Fruit fly (Drosophila melanogaster) whole organism, embryonic: ENCODE results near the gene CG17732.

Source experiments
- Bteb2 ChIP-seq: fragments of 200-800 bp; sonication (Bioruptor generic); optimal IDR thresholded peaks from 2 replicates; lab custom pipeline; 2016; ENCODE audit warnings: missing biosample characterization, missing genetic modification characterization
- CG1024 ChIP-seq: fragments of 200-800 bp; sonication (Bioruptor generic); IDR thresholded peaks from 2 replicates; pipeline ENCODE4 v1.3.6; 2022; ENCODE audit warnings: missing biosample characterization, missing genetic modification characterization
- CG11504 ChIP-seq: fragments of 200-800 bp; sonication (Bioruptor generic); optimal IDR thresholded peaks from 3 replicates; lab custom pipeline; 2019; ENCODE audit warnings: missing biosample characterization, mild to moderate bottlenecking, missing genetic modification characterization, moderate library complexity
- CG12769 ChIP-seq: fragments of 200-800 bp; sonication (Bioruptor generic); optimal IDR thresholded peaks from 2 replicates; lab custom pipeline; 2019; ENCODE audit warnings: missing biosample characterization, mild to moderate bottlenecking, missing genetic modification characterization, moderate library complexity
- CG12942 ChIP-seq: fragments of 200-800 bp; sonication (Bioruptor generic); optimal IDR thresholded peaks from 3 replicates; lab custom pipeline; 2016; ENCODE audit warnings: missing biosample characterization, missing genetic modification characterization
- CG13123 ChIP-seq: fragments of 200-800 bp; sonication (Bioruptor generic); optimal IDR thresholded peaks from 2 replicates; lab custom pipeline; 2016; ENCODE audit warnings: missing biosample characterization, missing genetic modification characterization
- CG14014 ChIP-seq: fragments of 200-800 bp; sonication (Bioruptor generic); IDR thresholded peaks from 2 replicates; pipeline ENCODE4 v1.3.6; 2022; ENCODE audit warnings: missing biosample characterization, missing genetic modification characterization
- CG15601 ChIP-seq: fragments of 200-800 bp; sonication (Bioruptor generic); optimal IDR thresholded peaks from 3 replicates; lab custom pipeline; 2019; ENCODE audit warnings: missing biosample characterization, mild to moderate bottlenecking, missing genetic modification characterization, moderate library complexity
- CG1647 ChIP-seq: fragments of 200-800 bp; sonication (Bioruptor generic); optimal IDR thresholded peaks from 3 replicates; lab custom pipeline; 2016; ENCODE audit warnings: missing biosample characterization, missing genetic modification characterization
- CG16779 ChIP-seq: fragments of 200-800 bp; sonication (Bioruptor generic); IDR thresholded peaks from 2 replicates; pipeline ENCODE4 v1.3.6; 2022; ENCODE audit warnings: missing biosample characterization, missing genetic modification characterization
- CG16813 ChIP-seq: fragments of 200-800 bp; sonication (Bioruptor generic); IDR thresholded peaks from 3 replicates; pipeline ENCODE4 v1.3.6; 2022; ENCODE audit warnings: missing biosample characterization, missing genetic modification characterization; ENCODE audit not compliant: partially characterized antibody
- CG2116 ChIP-seq: fragments of 200-800 bp; sonication (Bioruptor generic); optimal IDR thresholded peaks from 3 replicates; lab custom pipeline; 2018; ENCODE audit warnings: missing biosample characterization, mild to moderate bottlenecking, missing genetic modification characterization
- CG32532 ChIP-seq: fragments of 200-800 bp; sonication (Bioruptor generic); IDR thresholded peaks from 2 replicates; pipeline ENCODE4 v1.3.6; 2022; ENCODE audit warnings: missing biosample characterization, missing genetic modification characterization
- CG32767 ChIP-seq: fragments of 200-800 bp; sonication (Bioruptor generic); IDR thresholded peaks from 2 replicates; pipeline ENCODE4 v1.3.6; 2022; ENCODE audit warnings: missing biosample characterization, missing genetic modification characterization
- CG3281 ChIP-seq: fragments of 200-800 bp; sonication (Bioruptor generic); optimal IDR thresholded peaks from 3 replicates; lab custom pipeline; 2017; ENCODE audit warnings: missing biosample characterization, mild to moderate bottlenecking, missing genetic modification characterization
- CG33557 ChIP-seq: fragments of 200-800 bp; sonication (Bioruptor generic); optimal IDR thresholded peaks from 2 replicates; lab custom pipeline; 2019; ENCODE audit warnings: missing biosample characterization, mild to moderate bottlenecking, missing genetic modification characterization, moderate library complexity
- CG6175 ChIP-seq: fragments of 200-800 bp; sonication (Bioruptor generic); IDR thresholded peaks from 3 replicates; pipeline ENCODE4 v1.3.6; 2022; ENCODE audit warnings: missing biosample characterization, missing genetic modification characterization
- CG6254 ChIP-seq: fragments of 200-800 bp; sonication (Bioruptor generic); optimal IDR thresholded peaks from 3 replicates; lab custom pipeline; 2017; ENCODE audit warnings: mild to moderate bottlenecking, missing biosample characterization, missing genetic modification reagents, missing genetic modification characterization
- CG7963 ChIP-seq: fragments of 200-800 bp; sonication (Bioruptor generic); IDR thresholded peaks from 3 replicates; pipeline ENCODE4 v1.3.6; 2022; ENCODE audit warnings: missing biosample characterization, missing genetic modification characterization; ENCODE audit not compliant: partially characterized antibody
- Dad ChIP-seq: fragments of 200-800 bp; sonication (Bioruptor generic); optimal IDR thresholded peaks from 3 replicates; lab custom pipeline; 2016; ENCODE audit warnings: missing biosample characterization, missing genetic modification characterization
- HLHmδ ChIP-seq: fragments of 200-800 bp; sonication (Bioruptor generic); optimal IDR thresholded peaks from 2 replicates; lab custom pipeline; 2018; ENCODE audit warnings: missing biosample characterization, mild to moderate bottlenecking, missing genetic modification characterization, moderate library complexity
- Mad ChIP-seq: fragments of 200-800 bp; sonication (Bioruptor generic); optimal IDR thresholded peaks from 2 replicates; lab custom pipeline; 2016; ENCODE audit warnings: missing biosample characterization, missing genetic modification characterization
- Oaz ChIP-seq: fragments of 200-800 bp; sonication (Bioruptor generic); IDR thresholded peaks from 2 replicates; pipeline ENCODE4 v1.3.6; 2022; ENCODE audit warnings: missing biosample characterization, missing genetic modification characterization
- Scr ChIP-seq: fragments of 200-800 bp; sonication (Bioruptor generic); IDR thresholded peaks from 2 replicates; pipeline ENCODE4 v1.3.6; 2022; ENCODE audit warnings: missing biosample characterization, missing genetic modification characterization; ENCODE audit not compliant: partially characterized antibody
- Sox100B ChIP-seq: fragments of 200-800 bp; sonication (Bioruptor generic); optimal IDR thresholded peaks from 3 replicates; lab custom pipeline; 2018; ENCODE audit warnings: missing biosample characterization, mild to moderate bottlenecking, missing genetic modification characterization
- Trl ChIP-seq, 3 experiments: fragments of >200 bp in 2 of 3; fragments of 200-800 bp in 1 of 3; sonication (Bioruptor generic) in 1 of 3; optimal IDR thresholded peaks; 2 replicates in 1 of 3; 3 replicates in 2 of 3; lab custom pipeline; 2016 to 2017; ENCODE audit warnings: missing biosample characterization in 1 of 3, missing genetic modification characterization in 1 of 3
- abd-A ChIP-seq: fragments of 200-800 bp; sonication (Bioruptor generic); optimal IDR thresholded peaks from 3 replicates; lab custom pipeline; 2019; ENCODE audit warnings: missing biosample characterization, mild to moderate bottlenecking, missing genetic modification characterization, moderate library complexity
- aop ChIP-seq: fragments of 200-800 bp; sonication (Bioruptor generic); IDR thresholded peaks from 2 replicates; pipeline ENCODE4 v1.3.6; 2022; ENCODE audit warnings: missing biosample characterization, missing genetic modification characterization
- bbx ChIP-seq: fragments of 200-800 bp; sonication (Bioruptor generic); IDR thresholded peaks from 2 replicates; pipeline ENCODE4 v1.3.6; 2022; ENCODE audit warnings: missing biosample characterization, missing genetic modification characterization; ENCODE audit not compliant: partially characterized antibody
- bcd ChIP-seq: fragments of 200-800 bp; sonication (Bioruptor generic); optimal IDR thresholded peaks from 2 replicates; lab custom pipeline; 2017; ENCODE audit warnings: missing biosample characterization, mild to moderate bottlenecking, missing genetic modification characterization
- cad ChIP-seq: fragments of >200 bp; optimal IDR thresholded peaks from 2 replicates; lab custom pipeline; 2017; ENCODE audit warnings: missing biosample characterization, missing genetic modification characterization
- chif ChIP-seq, 2 experiments: fragments of 200-800 bp; sonication (Bioruptor generic); optimal IDR thresholded peaks; 3 replicates each; lab custom pipeline; 2016; ENCODE audit warnings: missing biosample characterization in 2 of 2, missing genetic modification characterization in 2 of 2
- chn ChIP-seq: fragments of 200-800 bp; sonication (Bioruptor generic); optimal IDR thresholded peaks from 2 replicates; lab custom pipeline; 2016; ENCODE audit warnings: missing biosample characterization, missing genetic modification characterization
- corto ChIP-seq: fragments of 200-800 bp; sonication (Bioruptor generic); optimal IDR thresholded peaks from 2 replicates; lab custom pipeline; 2016; ENCODE audit warnings: missing biosample characterization, mild to moderate bottlenecking, missing genetic modification characterization, moderate library complexity
- emc ChIP-seq: fragments of 200-800 bp; sonication (Bioruptor generic); optimal IDR thresholded peaks from 2 replicates; lab custom pipeline; 2016; ENCODE audit warnings: missing biosample characterization, missing genetic modification characterization
- en ChIP-seq: fragments of 200-800 bp; sonication (Bioruptor generic); optimal IDR thresholded peaks from 2 replicates; lab custom pipeline; 2016; ENCODE audit warnings: missing biosample characterization, missing genetic modification characterization
- eve ChIP-seq, 2 experiments: fragments of >200 bp; optimal IDR thresholded peaks; 2 replicates each; lab custom pipeline; 2017; ENCODE audit warnings: missing biosample characterization in 2 of 2, missing genetic modification characterization in 2 of 2
- gsb-n ChIP-seq: fragments of 200-800 bp; sonication (Bioruptor generic); optimal IDR thresholded peaks from 3 replicates; lab custom pipeline; 2018; ENCODE audit warnings: missing biosample characterization, mild to moderate bottlenecking, missing genetic modification characterization
- lola ChIP-seq, 3 experiments: fragments of >200 bp in 2 of 3; fragments of 200-800 bp in 1 of 3; sonication (Bioruptor generic) in 1 of 3; optimal IDR thresholded peaks; 2 replicates each; lab custom pipeline; 2017 to 2019; ENCODE audit warnings: missing biosample characterization in 3 of 3, missing genetic modification characterization in 3 of 3, mild to moderate bottlenecking in 1 of 3, moderate library complexity in 1 of 3
- p53 ChIP-seq: fragments of 200-800 bp; sonication (Bioruptor generic); optimal IDR thresholded peaks from 2 replicates; lab custom pipeline; 2016; ENCODE audit warnings: missing biosample characterization, missing genetic modification characterization
- pfk ChIP-seq: fragments of 200-800 bp; sonication (Bioruptor generic); optimal IDR thresholded peaks from 2 replicates; lab custom pipeline; 2018; ENCODE audit warnings: missing biosample characterization, mild to moderate bottlenecking, missing genetic modification characterization, moderate library complexity
- row ChIP-seq: fragments of 200-800 bp; sonication (Bioruptor generic); IDR thresholded peaks from 3 replicates; pipeline ENCODE4 v1.3.6; 2022; ENCODE audit warnings: missing biosample characterization, missing genetic modification characterization
- sd ChIP-seq: fragments of 200-800 bp; sonication (Bioruptor generic); optimal IDR thresholded peaks from 3 replicates; lab custom pipeline; 2018; ENCODE audit warnings: missing biosample characterization, mild to moderate bottlenecking, missing genetic modification characterization, moderate library complexity
- seq ChIP-seq: fragments of 200-800 bp; sonication (Bioruptor generic); IDR thresholded peaks from 2 replicates; pipeline ENCODE4 v1.3.6; 2022; ENCODE audit warnings: missing biosample characterization, missing genetic modification characterization
- sqz ChIP-seq: fragments of 200-800 bp; sonication (Bioruptor generic); optimal IDR thresholded peaks from 3 replicates; lab custom pipeline; 2018; ENCODE audit warnings: missing biosample characterization, mild to moderate bottlenecking, missing genetic modification characterization
- tap ChIP-seq: fragments of 200-800 bp; optimal IDR thresholded peaks from 3 replicates; lab custom pipeline; 2019; ENCODE audit warnings: missing biosample characterization, mild to moderate bottlenecking, missing genetic modification characterization, moderate library complexity
- unpg ChIP-seq: fragments of 200-800 bp; sonication (Bioruptor generic); optimal IDR thresholded peaks from 3 replicates; lab custom pipeline; 2018; ENCODE audit warnings: missing biosample characterization, mild to moderate bottlenecking, missing genetic modification characterization, moderate library complexity
- zf30C ChIP-seq: fragments of 200-800 bp; sonication (Bioruptor generic); optimal IDR thresholded peaks from 3 replicates; lab custom pipeline; 2018; ENCODE audit warnings: missing biosample characterization, mild to moderate bottlenecking, missing genetic modification characterization

The CG17732 gene

dm6 chr3L:20002482-20003234, 21.2 kb downstream of the CG17732 start, which contains the start of gene CG7668 (continued):
- no peak for TF ChIP-seq aop (GFP tag; lab: Robert Waterston, UW)
- TF ChIP-seq CG6175 (GFP tag; lab: Robert Waterston, UW) = peak; percentile 62; the same call in 2 of the 3 replicates
- TF ChIP-seq CG16779 = peak; percentile 92
- TF ChIP-seq emc (GFP tag; lab: Kevin White, UChicago) = peak; percentile 68
- peak; percentile 78 for TF ChIP-seq sqz (GFP tag; lab: Kevin White, UChicago)
- peak; percentile 89 for TF ChIP-seq seq (GFP tag; lab: Robert Waterston, UW)
- peak; percentile 81 for TF ChIP-seq CG13123 (GFP tag; lab: Kevin White, UChicago)
- peak; percentile 85 for TF ChIP-seq CG15601 (tag; lab: Kevin White, UChicago)
- TF ChIP-seq Sox100B (GFP tag; lab: Kevin White, UChicago) = peak; percentile 83
- peak in 1 of 3 experiments; percentile 88 for TF ChIP-seq lola (GFP tag; optimal IDR thresholded peaks at IDR 0.05; lab: Kevin White, UChicago)
- TF ChIP-seq HLHmδ (GFP tag; lab: Kevin White, UChicago) = no peak
- TF ChIP-seq chif (GFP tag; optimal IDR thresholded peaks at IDR 0.05; lab: Kevin White, UChicago) = peak; percentile 71 to 91
- TF ChIP-seq corto = peak; percentile 52
- peak; percentile 91 for TF ChIP-seq CG11504 (tag; lab: Kevin White, UChicago)
- TF ChIP-seq Scr (GFP tag; lab: Robert Waterston, UW) = peak; percentile 9; the same call in 1 of the 2 replicates
- no peak for TF ChIP-seq cad (GFP tag; lab: Kevin White, UChicago)
- peak in 1 of 2 experiments; percentile 69 for TF ChIP-seq eve (GFP tag; optimal IDR thresholded peaks at IDR 0.05; lab: Kevin White, UChicago)
- peak; percentile 92 for TF ChIP-seq CG33557 (GFP tag; lab: Kevin White, UChicago)
- TF ChIP-seq zf30C (GFP tag; lab: Kevin White, UChicago) = peak; percentile 88
- peak; percentile 68 for TF ChIP-seq CG2116 (GFP tag; lab: Kevin White, UChicago)
- peak; percentile 86 for TF ChIP-seq CG12942
- peak; percentile 78 for TF ChIP-seq Mad (GFP tag; lab: Kevin White, UChicago)
- TF ChIP-seq CG32532 = peak; percentile 94
- TF ChIP-seq abd-A (tag; lab: Kevin White, UChicago) = peak; percentile 76
- peak; percentile 94 for TF ChIP-seq row
- TF ChIP-seq CG3281 = peak; percentile 91
- 0 out of 3 replicates have a peak, but pooled peaks have one; percentile 6 for TF ChIP-seq CG16813 (GFP tag; lab: Robert Waterston, UW)
- peak; percentile 90 for TF ChIP-seq CG14014 (GFP tag; lab: Robert Waterston, UW)
- peak; percentile 87 for TF ChIP-seq CG1024 (GFP tag; lab: Robert Waterston, UW)
- peak in 1 of 2 experiments; percentile 16 for TF ChIP-seq Trl (optimal IDR thresholded peaks at IDR 0.05; lab: Kevin White, UChicago)
- peak; percentile 85 for TF ChIP-seq Trl (GFP tag; optimal IDR thresholded peaks at IDR 0.05; lab: Kevin White, UChicago)
- peak; percentile 74 for TF ChIP-seq Dad (GFP tag; lab: Kevin White, UChicago)
- TF ChIP-seq chn (GFP tag; lab: Kevin White, UChicago) = peak; percentile 90
- peak; percentile 23 for TF ChIP-seq CG1647 (GFP tag; lab: Kevin White, UChicago)
- TF ChIP-seq CG32767 (GFP tag; lab: Robert Waterston, UW) = peak; percentile 86
- TF ChIP-seq tap (tag; lab: Kevin White, UChicago) = peak; percentile 91
- peak; percentile 91 for TF ChIP-seq Bteb2 (GFP tag; lab: Kevin White, UChicago)
- TF ChIP-seq bbx = no peak
- TF ChIP-seq sd (tag; lab: Kevin White, UChicago) = peak; percentile 64
- peak; percentile 74 for TF ChIP-seq p53 (GFP tag; lab: Kevin White, UChicago)
- TF ChIP-seq CG7963 = no peak
- peak; percentile 47 for TF ChIP-seq pfk
- TF ChIP-seq unpg (GFP tag; lab: Kevin White, UChicago) = peak; percentile 95
- peak; percentile 70 for TF ChIP-seq en (GFP tag; lab: Kevin White, UChicago)
- peak; percentile 89 for TF ChIP-seq CG12769 (tag; lab: Kevin White, UChicago)
- peak; percentile 87 for TF ChIP-seq gsb-n
- TF ChIP-seq Oaz (GFP tag; lab: Robert Waterston, UW) = peak; percentile 84; the same call in 1 of the 2 replicates
- TF ChIP-seq CG6254 = peak; percentile 79
- peak; percentile 89 for TF ChIP-seq bcd (GFP tag; lab: Kevin White, UChicago)
